ENCODE assay signal across 2 worm cellular contexts in genomic region chrIII:6895677-6896076, ce11.
TF ChIP-seq lines count a peak whose summit lies in the region.

No protein-coding gene starts in this region.

TF ChIP-seq in whole organism, L3 larva, 47 proteins besides CTCF, POLR2A, EP300 and RAD21:
- TF ChIP-seq pha-4 (tag; optimal IDR thresholded peaks at IDR 0.05; lab: Kevin White, UChicago) (peak; percentile 18), fkh-2 (tag; optimal IDR thresholded peaks at IDR 0.05; lab: Kevin White, UChicago) (no peak), fos-1 (tag; optimal IDR thresholded peaks at IDR 0.05; lab: Kevin White, UChicago) (no peak), tbx-2 (tag; optimal IDR thresholded peaks at IDR 0.05; lab: Kevin White, UChicago) (no peak)

TF ChIP-seq in whole organism, L4 larva, 104 proteins besides CTCF, POLR2A, EP300 and RAD21:
- TF ChIP-seq daf-16 (GFP tag; optimal IDR thresholded peaks at IDR 0.05; lab: Kevin White, UChicago) (no peak), daf-16 (tag; optimal IDR thresholded peaks at IDR 0.05; lab: Kevin White, UChicago) (peak; percentile 93), mep-1 (tag; optimal IDR thresholded peaks at IDR 0.05; lab: Kevin White, UChicago) (no peak), dpl-1 (GFP tag; optimal IDR thresholded peaks at IDR 0.05; lab: Kevin White, UChicago) (no peak), aha-1 (tag; lab: Kevin White, UChicago) (peak; percentile 55), dve-1 (tag; optimal IDR thresholded peaks at IDR 0.05; lab: Kevin White, UChicago; ENCODE audit: insufficient read depth) (no peak), T26A8.4 (GFP tag; IDR thresholded peaks at IDR 0.05; lab: Robert Waterston, UW) (no peak), mxl-3 (GFP tag; optimal IDR thresholded peaks at IDR 0.05; lab: Kevin White, UChicago) (no peak), snpc-1.2 (GFP tag; IDR thresholded peaks at IDR 0.05; lab: Robert Waterston, UW) (no peak)

Comparison
In these comparisons a context has a peak if more than half of its experiments do, and no peak if none do; other contexts are left out.
1. Of the 28 proteins assayed by ChIP-seq in both whole organism, L4 larva and whole organism, L3 larva: peak only in whole organism, L4 larva: none; only in whole organism, L3 larva: pha-4; in both: none; in neither: 27.